Fruit fly (Drosophila melanogaster): ENCODE results near the gene Sry-beta.

The Sry-beta gene

DNA sequence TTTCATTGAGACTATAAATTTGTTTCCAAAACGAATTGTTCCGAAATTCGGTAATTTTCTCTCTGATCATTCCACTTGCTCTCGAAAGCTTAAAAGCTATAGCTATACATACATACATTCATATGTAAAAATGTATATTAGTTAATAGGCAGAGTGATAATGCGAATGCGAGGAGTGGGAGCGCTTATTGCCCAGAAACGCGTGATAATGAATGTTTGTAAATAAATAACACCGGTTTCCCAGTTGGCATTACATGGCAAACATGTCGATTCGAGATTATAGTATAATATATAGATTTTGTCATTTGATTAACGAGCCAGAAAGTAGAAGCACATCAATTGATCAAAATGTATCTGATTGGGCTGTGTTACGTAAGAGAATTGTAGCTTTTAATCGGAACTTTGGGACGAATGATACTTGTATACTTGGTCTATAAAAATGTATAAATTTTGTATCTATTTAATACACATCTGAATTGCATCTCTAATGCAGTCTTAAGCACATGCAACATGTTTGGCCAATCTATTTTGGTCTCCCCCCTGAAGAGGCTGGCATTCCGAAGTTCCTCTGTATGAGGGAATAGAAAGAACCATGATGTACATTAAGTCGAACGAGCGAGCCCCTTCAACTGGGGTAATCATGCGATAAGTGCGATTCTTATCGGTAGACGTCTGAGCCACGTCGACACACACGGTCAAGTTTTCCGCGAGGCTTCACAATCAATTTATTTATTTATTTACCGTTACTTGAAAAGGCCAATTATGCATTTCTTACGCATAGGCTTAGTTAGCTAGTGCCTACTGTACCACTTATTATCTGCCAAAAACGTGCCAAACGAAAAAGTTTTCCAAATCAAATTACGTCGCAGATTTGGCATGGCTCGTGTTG lies 26.7 kb upstream of the Sry-beta start (continued):
- TF ChIP-seq D19B (GFP tag; optimal IDR thresholded peaks at IDR 0.05) (peak; percentile 9), chn (GFP tag; optimal IDR thresholded peaks at IDR 0.05) (no peak), lilli (GFP tag; optimal IDR thresholded peaks at IDR 0.05) (peak; percentile 19), Meics (GFP tag; optimal IDR thresholded peaks at IDR 0.05) (peak; percentile 46), CG11093 (GFP tag; IDR thresholded peaks at IDR 0.05) (no peak), Gug (GFP tag; IDR thresholded peaks at IDR 0.05) (0 out of 4 replicates have a peak, but pooled peaks have one; percentile 20), YL-1 (GFP tag; optimal IDR thresholded peaks at IDR 0.05) (peak; percentile 17), CG32772 (GFP tag; IDR thresholded peaks at IDR 0.05) (0 out of 2 replicates have a peak, but pooled peaks have one; percentile 16), sr (GFP tag; IDR thresholded peaks at IDR 0.05) (no peak), caup (GFP tag; optimal IDR thresholded peaks at IDR 0.05; ENCODE audit: severe bottlenecking) (peak; percentile 7), Hmr (GFP tag; optimal IDR thresholded peaks at IDR 0.05) (peak; percentile 11), B-H2 (GFP tag; optimal IDR thresholded peaks at IDR 0.05) (no peak), Rfx (GFP tag; IDR thresholded peaks at IDR 0.05) (peak; percentile 65), cwo (GFP tag; optimal IDR thresholded peaks at IDR 0.05) (peak; percentile 95), ems (GFP tag; optimal IDR thresholded peaks at IDR 0.05) (peak; percentile 7), CG2120 (GFP tag; optimal IDR thresholded peaks at IDR 0.05) (peak; percentile 42), otp (GFP tag; IDR thresholded peaks at IDR 0.05) (peak; percentile 42; the same call in 1 of the 3 replicates), dpn (GFP tag; optimal IDR thresholded peaks at IDR 0.05) (peak in 1 of 2 experiments; percentile 19), CG32532 (GFP tag; IDR thresholded peaks at IDR 0.05) (peak; percentile 83), lmd (GFP tag; IDR thresholded peaks at IDR 0.05) (peak; percentile 42; the same call in 1 of the 2 replicates), sd (tag; optimal IDR thresholded peaks at IDR 0.05) (peak; percentile 39), Pdp1 (GFP tag; optimal IDR thresholded peaks at IDR 0.05) (peak in 1 of 2 experiments; percentile 88), bcd (GFP tag; optimal IDR thresholded peaks at IDR 0.05) (peak; percentile 23), mirr (GFP tag; optimal IDR thresholded peaks at IDR 0.05) (peak; percentile 64), CG2678 (tag; optimal IDR thresholded peaks at IDR 0.05) (peak; percentile 49), CG8388 (GFP tag; optimal IDR thresholded peaks at IDR 0.05) (no peak), CG9727 (GFP tag; optimal IDR thresholded peaks at IDR 0.05) (peak; percentile 28), ERR (GFP tag; optimal IDR thresholded peaks at IDR 0.05) (peak; percentile 32), Taf1 (GFP tag; IDR thresholded peaks at IDR 0.05) (peak; percentile 35; the same call in 1 of the 2 replicates), grn (GFP tag; optimal IDR thresholded peaks at IDR 0.05) (peak; percentile 71), CG3281 (GFP tag; optimal IDR thresholded peaks at IDR 0.05) (peak; percentile 37), CG13624 (GFP tag; optimal IDR thresholded peaks at IDR 0.05) (peak; percentile 78), row (GFP tag; IDR thresholded peaks at IDR 0.05) (peak; percentile 49), hkb (optimal IDR thresholded peaks at IDR 0.05) (no peak), hkb (GFP tag; IDR thresholded peaks at IDR 0.05) (peak; percentile 47), CG6765 (GFP tag; optimal IDR thresholded peaks at IDR 0.05) (peak; percentile 31), Fer2 (tag; optimal IDR thresholded peaks at IDR 0.05) (no peak), ara (GFP tag; IDR thresholded peaks at IDR 0.05) (no peak), exex (tag; optimal IDR thresholded peaks at IDR 0.05) (peak; percentile 64), CG34376 (GFP tag; optimal IDR thresholded peaks at IDR 0.05) (peak; percentile 27), CG18599 (GFP tag; optimal IDR thresholded peaks at IDR 0.05) (peak; percentile 67), CG11247 (GFP tag; IDR thresholded peaks at IDR 0.05) (0 out of 2 replicates have a peak, but pooled peaks have one; percentile 27), Myb (GFP tag; optimal IDR thresholded peaks at IDR 0.05) (peak; percentile 2), CG10543 (GFP tag; optimal IDR thresholded peaks at IDR 0.05) (peak; percentile 18), Vsx1 (GFP tag; optimal IDR thresholded peaks at IDR 0.05) (peak; percentile 20), CG30403 (GFP tag; optimal IDR thresholded peaks at IDR 0.05) (no peak), lab (GFP tag; optimal IDR thresholded peaks at IDR 0.05) (peak; percentile 56), H2.0 (GFP tag; IDR thresholded peaks at IDR 0.05) (0 out of 2 replicates have a peak, but pooled peaks have one; percentile 19)

All from whole organism, embryonic.